Worm (Caenorhabditis elegans) whole organism, mixed stage, embryonic: ENCODE results near the gene M70.5.

Experiments
- M03D4.4 ChIP-seq: sonication (generic microtip); optimal IDR thresholded peaks from 2 replicates; lab custom pipeline; 2017; ENCODE audit warnings: mild to moderate bottlenecking, missing genetic modification characterization, missing compliant biosample characterization
- ceh-83 ChIP-seq: fragments of 200-800 bp; sonication (Bioruptor generic); optimal IDR thresholded peaks from 2 replicates; lab custom pipeline; 2018; ENCODE audit warnings: mild to moderate bottlenecking, missing genetic modification characterization, missing compliant biosample characterization
- ces-1 ChIP-seq: fragments of 150-350 bp; optimal IDR thresholded peaks from 2 replicates; lab custom pipeline; 2014; ENCODE audit warnings: missing biosample characterization, missing genetic modification reagents, missing genetic modification characterization
- drap-1 ChIP-seq: fragments of 200-800 bp; sonication (Bioruptor generic); optimal IDR thresholded peaks from 3 replicates; lab custom pipeline; 2018; ENCODE audit warnings: mild to moderate bottlenecking, missing genetic modification characterization, missing compliant biosample characterization
- lin-32 ChIP-seq: fragments of 200-800 bp; sonication (Bioruptor generic); optimal IDR thresholded peaks from 2 replicates; lab custom pipeline; 2018; ENCODE audit warnings: mild to moderate bottlenecking, missing genetic modification characterization, missing compliant biosample characterization
- lsy-2 ChIP-seq: fragments of 150-350 bp; optimal IDR thresholded peaks from 2 replicates; lab custom pipeline; 2014; ENCODE audit warnings: missing biosample characterization, missing genetic modification characterization
- mab-5 ChIP-seq: fragments of 150-350 bp; optimal IDR thresholded peaks from 2 replicates; lab custom pipeline; 2014; ENCODE audit warnings: missing biosample characterization, missing genetic modification characterization
- mep-1 ChIP-seq: fragments of 150-350 bp; optimal IDR thresholded peaks from 2 replicates; lab custom pipeline; 2017; ENCODE audit warnings: missing biosample characterization, missing genetic modification reagents, missing genetic modification characterization, inconsistent platforms
- nhr-237 ChIP-seq: fragments of 150-350 bp; optimal IDR thresholded peaks from 2 replicates; lab custom pipeline; 2014; ENCODE audit warnings: missing biosample characterization, missing genetic modification characterization
- nhr-76 ChIP-seq: sonication (generic microtip); optimal IDR thresholded peaks from 2 replicates; lab custom pipeline; 2017; ENCODE audit warnings: missing biosample characterization, missing genetic modification characterization
- snpc-4 ChIP-seq: fragments of 150-350 bp; optimal IDR thresholded peaks from 2 replicates; lab custom pipeline; 2014; ENCODE audit warnings: missing biosample characterization, missing genetic modification characterization
- unc-62 ChIP-seq: fragments of 150-350 bp; optimal IDR thresholded peaks from 2 replicates; lab custom pipeline; 2014; ENCODE audit warnings: missing biosample characterization, missing genetic modification reagents, missing genetic modification characterization
- ztf-11 ChIP-seq: fragments of 150-350 bp; optimal IDR thresholded peaks from 2 replicates; lab custom pipeline; 2014; ENCODE audit warnings: missing biosample characterization, missing genetic modification characterization

ce11 chrIV:2263564-2263963 lies 11.9 kb downstream of the M70.5 start, which contains the start of gene famp-1:
- no peak for TF ChIP-seq mep-1 (tag; lab: Kevin White, UChicago)
- TF ChIP-seq nhr-237 (tag; lab: Kevin White, UChicago), result no peak
- TF ChIP-seq ztf-11 (tag; lab: Kevin White, UChicago), result no peak
- TF ChIP-seq nhr-76 (tag; lab: Kevin White, UChicago), result no peak
- no peak for TF ChIP-seq unc-62 (GFP tag; lab: Kevin White, UChicago)
- no peak for TF ChIP-seq lsy-2 (tag; lab: Kevin White, UChicago)
- TF ChIP-seq ces-1 (GFP tag; lab: Kevin White, UChicago), result no peak
- no peak for TF ChIP-seq M03D4.4 (tag; lab: Kevin White, UChicago)
- no peak for TF ChIP-seq lin-32
- TF ChIP-seq drap-1 (GFP tag; lab: Kevin White, UChicago), result no peak
- no peak for TF ChIP-seq snpc-4
- no peak for TF ChIP-seq mab-5 (tag; lab: Kevin White, UChicago)
- TF ChIP-seq ceh-83 (GFP tag; lab: Kevin White, UChicago), result no peak
